Worm (Caenorhabditis elegans) whole organism, mixed stage, embryonic: ENCODE data around the gene C12D5.5.

Experiments
- M03D4.4 ChIP-seq: sonication (generic microtip); optimal IDR thresholded peaks from 2 replicates; lab custom pipeline; 2017; ENCODE audit warnings: mild to moderate bottlenecking, missing genetic modification characterization, missing compliant biosample characterization
- bed-3 ChIP-seq: fragments of 200-800 bp; sonication (Bioruptor generic); optimal IDR thresholded peaks from 3 replicates; lab custom pipeline; 2018; ENCODE audit warnings: mild to moderate bottlenecking, missing genetic modification characterization, moderate library complexity, missing compliant biosample characterization
- blmp-1 ChIP-seq: fragments of 150-350 bp; optimal IDR thresholded peaks from 2 replicates; lab custom pipeline; 2014; ENCODE audit warnings: missing biosample characterization, missing genetic modification characterization
- ceh-39 ChIP-seq: fragments of 150-350 bp; optimal IDR thresholded peaks from 2 replicates; lab custom pipeline; 2014; ENCODE audit warnings: missing biosample characterization, missing genetic modification characterization
- ceh-43 ChIP-seq: fragments of 200-800 bp; sonication (Bioruptor generic); optimal IDR thresholded peaks from 2 replicates; lab custom pipeline; 2018; ENCODE audit warnings: mild to moderate bottlenecking, missing genetic modification characterization, moderate library complexity, missing compliant biosample characterization
- ceh-83 ChIP-seq: fragments of 200-800 bp; sonication (Bioruptor generic); optimal IDR thresholded peaks from 2 replicates; lab custom pipeline; 2018; ENCODE audit warnings: mild to moderate bottlenecking, missing genetic modification characterization, missing compliant biosample characterization
- ces-1 ChIP-seq: fragments of 150-350 bp; optimal IDR thresholded peaks from 2 replicates; lab custom pipeline; 2014; ENCODE audit warnings: missing biosample characterization, missing genetic modification reagents, missing genetic modification characterization
- cnd-1 ChIP-seq: fragments of 200-800 bp; sonication (Bioruptor generic); optimal IDR thresholded peaks from 2 replicates; lab custom pipeline; 2018; ENCODE audit warnings: mild to moderate bottlenecking, missing genetic modification characterization, missing compliant biosample characterization
- drap-1 ChIP-seq: fragments of 200-800 bp; sonication (Bioruptor generic); optimal IDR thresholded peaks from 3 replicates; lab custom pipeline; 2018; ENCODE audit warnings: mild to moderate bottlenecking, missing genetic modification characterization, missing compliant biosample characterization
- elt-1 ChIP-seq: sonication (generic microtip); optimal IDR thresholded peaks from 2 replicates; lab custom pipeline; 2017; ENCODE audit warnings: missing genetic modification characterization, mild to moderate bottlenecking, missing compliant biosample characterization, antibody characterized with exemption, moderate library complexity, borderline replicate concordance; ENCODE audit not compliant: insufficient read depth
- elt-3 ChIP-seq: fragments of 150-350 bp; optimal IDR thresholded peaks from 2 replicates; lab custom pipeline; 2014; ENCODE audit warnings: missing biosample characterization, missing genetic modification characterization
- flh-1 ChIP-seq: fragments of 200-800 bp; sonication (Bioruptor generic); optimal IDR thresholded peaks from 2 replicates; lab custom pipeline; 2018; ENCODE audit warnings: mild to moderate bottlenecking, missing genetic modification characterization, moderate library complexity, missing compliant biosample characterization
- ham-2 ChIP-seq: fragments of 200-800 bp; sonication (Bioruptor generic); optimal IDR thresholded peaks from 2 replicates; lab custom pipeline; 2018; ENCODE audit warnings: mild to moderate bottlenecking, missing genetic modification characterization, missing compliant biosample characterization
- hlh-1 ChIP-seq: fragments of 150-350 bp; optimal IDR thresholded peaks from 2 replicates; lab custom pipeline; 2014; ENCODE audit warnings: missing biosample characterization, missing genetic modification reagents, missing genetic modification characterization
- lin-32 ChIP-seq: fragments of 200-800 bp; sonication (Bioruptor generic); optimal IDR thresholded peaks from 2 replicates; lab custom pipeline; 2018; ENCODE audit warnings: mild to moderate bottlenecking, missing genetic modification characterization, missing compliant biosample characterization
- lsy-2 ChIP-seq: fragments of 150-350 bp; optimal IDR thresholded peaks from 2 replicates; lab custom pipeline; 2014; ENCODE audit warnings: missing biosample characterization, missing genetic modification characterization
- mab-5 ChIP-seq: fragments of 150-350 bp; optimal IDR thresholded peaks from 2 replicates; lab custom pipeline; 2014; ENCODE audit warnings: missing biosample characterization, missing genetic modification characterization
- mls-2 ChIP-seq: sonication (generic microtip); optimal IDR thresholded peaks from 2 replicates; lab custom pipeline; 2016; ENCODE audit warnings: mild to moderate bottlenecking, missing genetic modification characterization, moderate library complexity, missing compliant biosample characterization
- nhr-12 ChIP-seq: fragments of 150-350 bp; optimal IDR thresholded peaks from 2 replicates; lab custom pipeline; 2014; ENCODE audit warnings: missing biosample characterization, missing genetic modification characterization
- nhr-2 ChIP-seq: fragments of 150-350 bp; optimal IDR thresholded peaks from 2 replicates; lab custom pipeline; 2014; ENCODE audit warnings: missing biosample characterization, missing genetic modification characterization
- nhr-237 ChIP-seq: fragments of 150-350 bp; optimal IDR thresholded peaks from 2 replicates; lab custom pipeline; 2014; ENCODE audit warnings: missing biosample characterization, missing genetic modification characterization
- nhr-28 ChIP-seq: fragments of 150-350 bp; optimal IDR thresholded peaks from 2 replicates; lab custom pipeline; 2014; ENCODE audit warnings: missing biosample characterization, missing genetic modification characterization
- nhr-76 ChIP-seq: sonication (generic microtip); optimal IDR thresholded peaks from 2 replicates; lab custom pipeline; 2017; ENCODE audit warnings: missing biosample characterization, missing genetic modification characterization
- sem-2 ChIP-seq: fragments of 200-800 bp; sonication (Bioruptor generic); optimal IDR thresholded peaks from 2 replicates; lab custom pipeline; 2018; ENCODE audit warnings: mild to moderate bottlenecking, missing genetic modification characterization, missing compliant biosample characterization
- snpc-4 ChIP-seq: fragments of 150-350 bp; optimal IDR thresholded peaks from 2 replicates; lab custom pipeline; 2014; ENCODE audit warnings: missing biosample characterization, missing genetic modification characterization
- sptf-1 ChIP-seq: sonication (generic microtip); optimal IDR thresholded peaks from 2 replicates; lab custom pipeline; 2017; ENCODE audit warnings: mild to moderate bottlenecking, missing genetic modification characterization, moderate library complexity, missing compliant biosample characterization
- tbx-8 ChIP-seq: fragments of 200-800 bp; sonication (Bioruptor generic); optimal IDR thresholded peaks from 2 replicates; lab custom pipeline; 2018; ENCODE audit warnings: mild to moderate bottlenecking, missing genetic modification characterization, moderate library complexity, missing compliant biosample characterization
- unc-120 ChIP-seq: sonication (generic microtip); optimal IDR thresholded peaks from 2 replicates; lab custom pipeline; 2017; ENCODE audit warnings: missing genetic modification characterization, missing compliant biosample characterization; ENCODE audit not compliant: poor library complexity, severe bottlenecking
- unc-39 ChIP-seq: fragments of 150-350 bp; optimal IDR thresholded peaks from 2 replicates; lab custom pipeline; 2014; ENCODE audit warnings: missing biosample characterization, missing genetic modification characterization
- unc-62 ChIP-seq: fragments of 150-350 bp; optimal IDR thresholded peaks from 2 replicates; lab custom pipeline; 2014; ENCODE audit warnings: missing biosample characterization, missing genetic modification reagents, missing genetic modification characterization
- zip-8 ChIP-seq: fragments of 150-350 bp; optimal IDR thresholded peaks from 2 replicates; lab custom pipeline; 2014; ENCODE audit warnings: missing biosample characterization, missing genetic modification characterization
- ztf-11 ChIP-seq: fragments of 150-350 bp; optimal IDR thresholded peaks from 2 replicates; lab custom pipeline; 2014; ENCODE audit warnings: missing biosample characterization, missing genetic modification characterization

The C12D5.5 gene

DNA sequence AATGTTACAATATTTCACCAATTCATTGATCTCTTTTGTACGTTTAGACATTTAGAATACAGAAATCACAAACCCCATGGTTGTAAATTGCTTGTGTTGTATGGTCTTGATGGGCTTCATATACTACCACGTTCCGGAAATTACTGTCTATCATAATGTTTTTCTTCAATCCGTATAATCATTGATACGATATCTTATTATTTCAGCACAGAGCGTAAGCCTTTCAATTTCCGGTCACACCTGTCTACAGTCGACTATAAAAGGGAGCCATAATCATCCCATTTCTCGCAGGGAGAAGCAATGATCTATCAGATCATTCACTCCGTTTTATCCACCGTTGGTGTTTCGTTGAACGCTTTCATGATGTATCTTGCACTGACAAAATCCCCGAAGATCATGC is 38.5 kb upstream of the C12D5.5 start, which contains the start of gene srd-30:
Gene srd-30, plus strand, starts transcription at position 301 of the 400 bp plus-strand sequence.
- no peak for TF ChIP-seq sem-2 (GFP tag; lab: Kevin White, UChicago)
- TF ChIP-seq sptf-1 (tag; lab: Kevin White, UChicago): no peak
- TF ChIP-seq blmp-1: no peak

DNA sequence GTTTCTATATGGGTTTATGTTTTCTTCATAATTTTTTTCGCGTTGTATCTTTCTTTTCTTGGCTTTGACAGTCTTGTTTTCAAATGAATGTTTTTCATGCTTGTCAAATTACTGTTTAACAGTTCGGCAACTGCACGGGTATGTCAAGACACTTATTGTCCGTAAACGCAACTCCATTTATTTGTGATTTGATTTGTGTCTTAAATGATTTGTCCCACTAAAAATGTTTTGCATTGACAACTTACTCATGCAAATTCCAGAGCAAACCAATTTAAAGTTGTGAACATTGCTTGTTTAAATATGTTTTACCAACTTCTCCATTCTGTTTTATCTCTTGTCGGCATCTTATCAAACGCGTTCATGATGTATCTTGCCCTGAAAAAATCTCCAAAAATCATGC is 36.3 kb upstream of the C12D5.5 start, which contains the start of gene srd-25:
Gene srd-25, plus strand, starts transcription at position 301 of the 400 bp plus-strand sequence.
- TF ChIP-seq elt-3: no peak
- TF ChIP-seq sem-2 (GFP tag; lab: Kevin White, UChicago): no peak
- TF ChIP-seq unc-39: no peak
- no peak for TF ChIP-seq drap-1 (GFP tag; lab: Kevin White, UChicago)
- TF ChIP-seq lin-32 (GFP tag; lab: Kevin White, UChicago): no peak
- TF ChIP-seq mab-5 (tag; lab: Kevin White, UChicago): no peak
- TF ChIP-seq unc-62 (GFP tag; lab: Kevin White, UChicago): no peak
- no peak for TF ChIP-seq flh-1
- no peak for TF ChIP-seq cnd-1

DNA sequence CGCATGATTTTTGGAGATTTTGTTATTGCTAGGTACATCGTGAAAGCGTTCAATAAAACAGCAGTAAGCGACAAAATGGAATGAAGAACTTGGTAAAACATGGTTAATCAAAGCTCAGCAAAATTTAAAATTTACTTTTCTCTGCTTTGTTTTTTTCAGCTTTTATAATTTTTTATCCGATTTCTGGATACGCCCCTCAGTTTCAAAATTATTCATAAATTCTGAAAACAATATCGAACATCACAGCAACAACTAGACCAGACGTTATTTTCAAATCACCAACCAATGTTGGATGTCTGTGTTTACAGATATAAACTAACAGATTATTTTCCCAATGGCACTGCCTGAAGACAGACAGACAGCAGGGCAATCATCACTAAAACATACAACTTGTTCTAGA is 33.4 kb upstream of the C12D5.5 start, which contains the start of gene srd-31:
Gene srd-31, minus strand, starts transcription at position 101 of the 400 bp plus-strand sequence.
- TF ChIP-seq ceh-83 (GFP tag; lab: Kevin White, UChicago) (no peak), ceh-39 (no peak)

DNA sequence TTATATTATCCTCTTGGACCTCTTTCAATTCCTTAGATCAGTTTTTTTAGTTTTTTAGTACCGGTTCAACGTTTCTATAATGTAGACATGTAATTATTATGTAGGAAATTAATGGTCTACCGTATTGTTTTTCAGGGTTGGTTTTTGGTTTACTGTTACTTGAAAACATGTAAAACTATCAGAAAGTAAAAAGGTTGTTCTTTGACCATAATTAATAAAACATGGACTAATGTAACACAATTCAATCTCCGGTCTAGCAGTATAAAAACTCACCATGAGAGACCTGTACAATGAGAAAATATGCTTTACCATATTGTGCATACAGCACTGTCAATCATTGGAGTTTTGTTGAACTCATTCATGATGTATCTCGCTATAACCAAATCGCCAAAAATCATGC is 32.6 kb upstream of the C12D5.5 start, which contains the start of gene srd-29:
Gene srd-29, plus strand, starts transcription at position 301 of the 400 bp plus-strand sequence.
- TF ChIP-seq ceh-39 (no peak), ceh-83 (GFP tag; lab: Kevin White, UChicago) (no peak), bed-3 (GFP tag; lab: Kevin White, UChicago) (no peak), drap-1 (GFP tag; lab: Kevin White, UChicago) (no peak), ceh-43 (GFP tag; lab: Kevin White, UChicago) (no peak), lin-32 (GFP tag; lab: Kevin White, UChicago) (no peak), sem-2 (GFP tag; lab: Kevin White, UChicago) (no peak), ham-2 (no peak), nhr-76 (tag; lab: Kevin White, UChicago) (no peak), blmp-1 (no peak), nhr-237 (tag; lab: Kevin White, UChicago) (no peak)

DNA sequence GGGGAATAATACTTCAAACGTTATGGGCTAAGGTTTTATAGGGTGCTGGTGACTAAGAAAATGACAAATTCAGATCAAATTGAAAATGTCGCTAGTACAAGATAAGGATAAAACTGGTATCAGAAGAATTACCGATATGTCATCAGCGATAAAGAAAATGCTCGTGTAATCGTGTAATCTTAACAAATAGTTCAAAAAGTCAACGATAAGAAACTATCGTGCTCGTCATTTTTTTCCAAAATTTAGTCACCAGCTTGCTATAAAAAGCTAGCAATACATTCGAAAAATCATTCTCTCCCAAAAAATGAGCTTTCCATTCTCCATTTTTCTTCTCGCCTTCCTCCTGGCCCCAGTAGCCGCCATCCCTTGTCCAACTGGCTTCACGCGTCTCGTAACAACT is 30.2 kb upstream of the C12D5.5 start, which contains the start of gene clec-45:
Gene clec-45, plus strand, starts transcription at position 301 of the 400 bp plus-strand sequence.
- TF ChIP-seq drap-1 (GFP tag; lab: Kevin White, UChicago) (no peak), flh-1 (no peak), ces-1 (GFP tag; lab: Kevin White, UChicago) (no peak), hlh-1 (tag; lab: Kevin White, UChicago) (no peak), mls-2 (tag; lab: Kevin White, UChicago) (no peak), cnd-1 (no peak), nhr-28 (tag; lab: Kevin White, UChicago) (no peak), M03D4.4 (tag; lab: Kevin White, UChicago) (no peak), bed-3 (GFP tag; lab: Kevin White, UChicago) (no peak), unc-62 (GFP tag; lab: Kevin White, UChicago) (no peak), tbx-8 (GFP tag; lab: Kevin White, UChicago) (no peak), ceh-83 (GFP tag; lab: Kevin White, UChicago) (no peak), ceh-43 (GFP tag; lab: Kevin White, UChicago) (no peak), elt-3 (no peak), nhr-12 (tag; lab: Kevin White, UChicago) (no peak), nhr-2 (tag; lab: Kevin White, UChicago) (no peak), nhr-237 (tag; lab: Kevin White, UChicago) (no peak), elt-1 (tag; lab: Kevin White, UChicago) (no peak), sem-2 (GFP tag; lab: Kevin White, UChicago) (no peak), ztf-11 (tag; lab: Kevin White, UChicago) (no peak)

DNA sequence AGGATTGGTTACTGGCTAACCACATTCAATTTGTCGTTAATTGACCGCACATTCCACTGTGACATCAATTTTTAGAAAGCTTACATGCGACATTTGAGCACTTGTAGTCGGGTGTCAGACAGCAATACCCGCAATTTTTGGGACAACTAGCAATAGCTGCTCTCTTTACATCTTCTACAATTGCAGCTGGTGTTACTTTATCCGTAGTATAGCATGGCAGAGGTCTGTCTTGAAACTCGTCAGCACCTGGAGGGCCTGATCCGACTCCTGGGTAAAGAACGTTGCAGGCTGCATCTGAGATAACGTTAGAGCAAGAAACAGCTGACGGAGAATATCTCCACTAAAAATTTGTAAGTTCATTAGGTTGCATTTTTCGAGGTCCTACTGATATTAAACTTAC is 28.7 kb upstream of the C12D5.5 start:
- no peak for TF ChIP-seq nhr-76 (tag; lab: Kevin White, UChicago)
- TF ChIP-seq bed-3 (GFP tag; lab: Kevin White, UChicago): no peak
- no peak for TF ChIP-seq ceh-39
- no peak for TF ChIP-seq elt-3
- no peak for TF ChIP-seq M03D4.4 (tag; lab: Kevin White, UChicago)
- no peak for TF ChIP-seq unc-120 (tag; lab: Kevin White, UChicago)
- TF ChIP-seq ham-2: no peak
- TF ChIP-seq unc-62 (GFP tag; lab: Kevin White, UChicago): no peak
- TF ChIP-seq nhr-12 (tag; lab: Kevin White, UChicago): no peak
- TF ChIP-seq lsy-2: no peak
- no peak for TF ChIP-seq mls-2 (tag; lab: Kevin White, UChicago)
- no peak for TF ChIP-seq ceh-83 (GFP tag; lab: Kevin White, UChicago)
- TF ChIP-seq cnd-1: no peak
- no peak for TF ChIP-seq nhr-237 (tag; lab: Kevin White, UChicago)
- TF ChIP-seq ztf-11 (tag; lab: Kevin White, UChicago): no peak
- TF ChIP-seq zip-8: no peak
- TF ChIP-seq snpc-4: no peak
- TF ChIP-seq, all 35 proteins: peak for 0
